Fruit fly (Drosophila melanogaster): ENCODE results near the gene Phlpp.

The Phlpp gene

dm6 chr2L:19019640-19020039 lies 39.3 kb upstream of the Phlpp start:
- TF ChIP-seq CG8478 (optimal IDR thresholded peaks at IDR 0.05) = no peak
- TF ChIP-seq pan (optimal IDR thresholded peaks at IDR 0.05) = no peak
- TF ChIP-seq EcR (GFP tag; optimal IDR thresholded peaks at IDR 0.05) = no peak
- TF ChIP-seq Dll (optimal IDR thresholded peaks at IDR 0.05) = no peak
- TF ChIP-seq psq (optimal IDR thresholded peaks at IDR 0.05) = no peak
- no peak for TF ChIP-seq usp (GFP tag; optimal IDR thresholded peaks at IDR 0.05)

dm6 chr2L:19021278-19022220 lies 37.4 kb upstream of the Phlpp start:
- TF ChIP-seq Dll (optimal IDR thresholded peaks at IDR 0.05) (no peak), psq (optimal IDR thresholded peaks at IDR 0.05) (no peak), pan (optimal IDR thresholded peaks at IDR 0.05) (no peak), usp (GFP tag; optimal IDR thresholded peaks at IDR 0.05) (no peak), EcR (GFP tag; optimal IDR thresholded peaks at IDR 0.05) (no peak)

- TF ChIP-seq CG8478 (optimal IDR thresholded peaks at IDR 0.05) = no peak
- TF ChIP-seq Dll (optimal IDR thresholded peaks at IDR 0.05) = no peak
- TF ChIP-seq EcR (GFP tag; optimal IDR thresholded peaks at IDR 0.05) = no peak
- no peak for TF ChIP-seq psq (optimal IDR thresholded peaks at IDR 0.05)
- no peak for TF ChIP-seq pan (optimal IDR thresholded peaks at IDR 0.05)
- TF ChIP-seq usp (GFP tag; optimal IDR thresholded peaks at IDR 0.05) = no peak
These were observed 36.8 kb upstream of the Phlpp start, which contains the start of gene CG15172 for dm6 chr2L:19022221-19022516. Gene CG15172, plus strand, starts transcription at chr2L:19022417.

- TF ChIP-seq EcR (GFP tag; optimal IDR thresholded peaks at IDR 0.05) (no peak), pan (optimal IDR thresholded peaks at IDR 0.05) (no peak), CG8478 (optimal IDR thresholded peaks at IDR 0.05) (no peak), usp (GFP tag; optimal IDR thresholded peaks at IDR 0.05) (no peak), Dll (optimal IDR thresholded peaks at IDR 0.05) (no peak), psq (optimal IDR thresholded peaks at IDR 0.05) (no peak)
These were observed 34.8 kb upstream of the Phlpp start for dm6 chr2L:19023972-19024743.

- TF ChIP-seq usp (GFP tag; optimal IDR thresholded peaks at IDR 0.05) (no peak), EcR (GFP tag; optimal IDR thresholded peaks at IDR 0.05) (no peak), psq (optimal IDR thresholded peaks at IDR 0.05) (no peak), CG8478 (optimal IDR thresholded peaks at IDR 0.05) (no peak), pan (optimal IDR thresholded peaks at IDR 0.05) (no peak), Dll (optimal IDR thresholded peaks at IDR 0.05) (no peak)
These were observed 34.2 kb upstream of the Phlpp start for dm6 chr2L:19024744-19025059.

- TF ChIP-seq CG8478 (optimal IDR thresholded peaks at IDR 0.05) (no peak), pan (optimal IDR thresholded peaks at IDR 0.05) (no peak), EcR (GFP tag; optimal IDR thresholded peaks at IDR 0.05) (no peak), usp (GFP tag; optimal IDR thresholded peaks at IDR 0.05) (no peak), psq (optimal IDR thresholded peaks at IDR 0.05) (no peak), Dll (optimal IDR thresholded peaks at IDR 0.05) (no peak)
These were observed 32.3 kb upstream of the Phlpp start for dm6 chr2L:19026491-19027197.

- TF ChIP-seq pan (optimal IDR thresholded peaks at IDR 0.05) = no peak
- no peak for TF ChIP-seq Dll (optimal IDR thresholded peaks at IDR 0.05)
- no peak for TF ChIP-seq EcR (GFP tag; optimal IDR thresholded peaks at IDR 0.05)
- no peak for TF ChIP-seq CG8478 (optimal IDR thresholded peaks at IDR 0.05)
- TF ChIP-seq usp (GFP tag; optimal IDR thresholded peaks at IDR 0.05) = no peak
- no peak for TF ChIP-seq psq (optimal IDR thresholded peaks at IDR 0.05)
These were observed 31.6 kb upstream of the Phlpp start, which contains the start of gene Sidpn for dm6 chr2L:19027246-19027886. Gene Sidpn, plus strand, starts transcription at chr2L:19027710.

- no peak for TF ChIP-seq usp (GFP tag; optimal IDR thresholded peaks at IDR 0.05)
- TF ChIP-seq EcR (GFP tag; optimal IDR thresholded peaks at IDR 0.05) = no peak
- TF ChIP-seq CG8478 (optimal IDR thresholded peaks at IDR 0.05) = no peak
- TF ChIP-seq Dll (optimal IDR thresholded peaks at IDR 0.05) = no peak
- TF ChIP-seq psq (optimal IDR thresholded peaks at IDR 0.05) = no peak
- no peak for TF ChIP-seq pan (optimal IDR thresholded peaks at IDR 0.05)
These were observed 25.6 kb upstream of the Phlpp start, which contains the start of gene hook for dm6 chr2L:19033288-19033687. Gene hook, minus strand, starts transcription at chr2L:19033498.

dm6 chr2L:19034213-19034929 lies 24.6 kb upstream of the Phlpp start, which contains the start of the genes mib2 and CG31800:
Gene mib2, plus strand, starts transcription at chr2L:19034444.
Gene CG31800, minus strand, starts transcription at chr2L:19034576.
- no peak for TF ChIP-seq usp (GFP tag; optimal IDR thresholded peaks at IDR 0.05)
- no peak for TF ChIP-seq psq (optimal IDR thresholded peaks at IDR 0.05)
- no peak for TF ChIP-seq EcR (GFP tag; optimal IDR thresholded peaks at IDR 0.05)

- no peak for TF ChIP-seq pan (optimal IDR thresholded peaks at IDR 0.05)
- no peak for TF ChIP-seq EcR (GFP tag; optimal IDR thresholded peaks at IDR 0.05)
- no peak for TF ChIP-seq Dll (optimal IDR thresholded peaks at IDR 0.05)
- no peak for TF ChIP-seq psq (optimal IDR thresholded peaks at IDR 0.05)
- no peak for TF ChIP-seq usp (GFP tag; optimal IDR thresholded peaks at IDR 0.05)
- no peak for TF ChIP-seq CG8478 (optimal IDR thresholded peaks at IDR 0.05)
These were observed 23.9 kb upstream of the Phlpp start for dm6 chr2L:19035013-19035412.

All from whole organism.